Fruit fly (Drosophila melanogaster) whole organism, prepupa: ENCODE results near the gene CG13920.

Experiments used
- Blimp-1 ChIP-seq: fragments of 200-800 bp; sonication (Bioruptor generic); optimal IDR thresholded peaks from 3 replicates; lab custom pipeline; 2017; ENCODE audit warnings: missing biosample characterization, missing genetic modification characterization, mild to moderate bottlenecking, moderate library complexity, missing genetic modification reagents
- CG10631 ChIP-seq: fragments of 200-800 bp; sonication (Bioruptor generic); optimal IDR thresholded peaks from 2 replicates; lab custom pipeline; 2016; ENCODE audit warnings: missing biosample characterization, missing genetic modification characterization
- CG10669 ChIP-seq: fragments of 200-800 bp; sonication (Bioruptor generic); optimal IDR thresholded peaks from 3 replicates; lab custom pipeline; 2018; ENCODE audit warnings: missing biosample characterization, mild to moderate bottlenecking, missing genetic modification characterization, moderate library complexity
- CG11294 ChIP-seq: fragments of 200-800 bp; sonication (Bioruptor generic); IDR thresholded peaks from 2 replicates; pipeline ENCODE4 v1.3.6; 2022; ENCODE audit warnings: missing biosample characterization, missing genetic modification characterization
- CG11762 ChIP-seq: fragments of 200-800 bp; sonication (Bioruptor generic); optimal IDR thresholded peaks from 3 replicates; lab custom pipeline; 2016; ENCODE audit warnings: missing biosample characterization, missing genetic modification characterization; ENCODE audit not compliant: insufficient read depth
- CG11902 ChIP-seq: fragments of 200-800 bp; sonication (Bioruptor generic); optimal IDR thresholded peaks from 3 replicates; lab custom pipeline; 2016; ENCODE audit warnings: missing biosample characterization, missing genetic modification characterization
- CG15336 ChIP-seq: fragments of 200-800 bp; sonication (Bioruptor generic); IDR thresholded peaks from 2 replicates; pipeline ENCODE4 v1.3.6; 2022; ENCODE audit warnings: missing biosample characterization, missing genetic modification characterization
- CG16779 ChIP-seq: fragments of 200-800 bp; sonication (Bioruptor generic); optimal IDR thresholded peaks from 3 replicates; lab custom pipeline; 2017; ENCODE audit warnings: missing biosample characterization, mild to moderate bottlenecking, missing genetic modification characterization
- CG31627 ChIP-seq: fragments of 200-800 bp; sonication (Bioruptor generic); optimal IDR thresholded peaks from 3 replicates; lab custom pipeline; 2016; ENCODE audit warnings: missing biosample characterization, missing genetic modification characterization
- CG32006 ChIP-seq: fragments of 200-800 bp; sonication (Bioruptor generic); optimal IDR thresholded peaks from 3 replicates; lab custom pipeline; 2017; ENCODE audit warnings: missing biosample characterization, mild to moderate bottlenecking, missing genetic modification characterization
- CG34406 ChIP-seq: fragments of 200-800 bp; sonication (Bioruptor generic); optimal IDR thresholded peaks from 3 replicates; lab custom pipeline; 2016; ENCODE audit warnings: missing biosample characterization, missing genetic modification characterization
- CG3919 ChIP-seq: fragments of 200-800 bp; sonication (Bioruptor generic); optimal IDR thresholded peaks from 3 replicates; lab custom pipeline; 2016; ENCODE audit warnings: missing biosample characterization, missing genetic modification characterization
- CG4318 ChIP-seq: fragments of 200-800 bp; sonication (Bioruptor generic); optimal IDR thresholded peaks from 3 replicates; lab custom pipeline; 2017; ENCODE audit warnings: missing biosample characterization, mild to moderate bottlenecking, missing genetic modification characterization
- CG6163 ChIP-seq: fragments of 200-800 bp; sonication (Bioruptor generic); IDR thresholded peaks from 3 replicates; pipeline ENCODE4 v1.3.6; 2022; ENCODE audit warnings: missing biosample characterization, missing genetic modification characterization
- CG7368 ChIP-seq: fragments of 200-800 bp; sonication (Bioruptor generic); optimal IDR thresholded peaks from 3 replicates; lab custom pipeline; 2016; ENCODE audit warnings: missing biosample characterization, missing genetic modification characterization
- CG8119 ChIP-seq: fragments of 200-800 bp; sonication (Bioruptor generic); IDR thresholded peaks from 3 replicates; pipeline ENCODE4 v1.3.6; 2022; ENCODE audit warnings: missing biosample characterization, missing genetic modification characterization
- CG9139 ChIP-seq: fragments of 200-800 bp; sonication (Bioruptor generic); optimal IDR thresholded peaks from 3 replicates; lab custom pipeline; 2017; ENCODE audit warnings: missing biosample characterization, mild to moderate bottlenecking, missing genetic modification characterization
- Eip78C ChIP-seq: fragments of 200-800 bp; sonication (Bioruptor generic); peaks from one replicate; lab custom pipeline; 2016; ENCODE audit warnings: missing biosample characterization, missing genetic modification characterization
- Eip93F ChIP-seq: fragments of 200-800 bp; sonication (Bioruptor generic); optimal IDR thresholded peaks from 2 replicates; lab custom pipeline; 2016; ENCODE audit warnings: missing biosample characterization, mild to moderate bottlenecking, missing genetic modification characterization
- Ets21C ChIP-seq: fragments of 200-800 bp; sonication (Bioruptor generic); optimal IDR thresholded peaks from 3 replicates; lab custom pipeline; 2016; ENCODE audit warnings: missing biosample characterization, missing genetic modification characterization
- Ets96B ChIP-seq: fragments of 200-800 bp; optimal IDR thresholded peaks from 2 replicates; lab custom pipeline; 2019; ENCODE audit warnings: missing biosample characterization, mild to moderate bottlenecking, missing genetic modification characterization, moderate library complexity
- Gug ChIP-seq: fragments of 200-800 bp; sonication (Bioruptor generic); IDR thresholded peaks from 2 replicates; pipeline ENCODE4 v1.3.6; 2022; ENCODE audit warnings: missing biosample characterization, missing genetic modification characterization
- Hr38 ChIP-seq: sonication (Bioruptor generic); optimal IDR thresholded peaks from 2 replicates; lab custom pipeline; 2016; ENCODE audit warnings: missing biosample characterization, missing genetic modification characterization
- Hr39 ChIP-seq: fragments of 200-800 bp; sonication (Bioruptor generic); optimal IDR thresholded peaks from 2 replicates; lab custom pipeline; 2016; ENCODE audit warnings: missing biosample characterization, missing genetic modification characterization
- Lpt ChIP-seq: fragments of 200-800 bp; sonication (Bioruptor generic); optimal IDR thresholded peaks from 3 replicates; lab custom pipeline; 2016; ENCODE audit warnings: missing biosample characterization, missing genetic modification characterization
- Met ChIP-seq: fragments of 200-800 bp; sonication (Bioruptor generic); optimal IDR thresholded peaks from 3 replicates; lab custom pipeline; 2016; ENCODE audit warnings: missing biosample characterization, missing genetic modification characterization
- OdsH ChIP-seq: fragments of 200-800 bp; sonication (Bioruptor generic); optimal IDR thresholded peaks from 3 replicates; lab custom pipeline; 2016; ENCODE audit warnings: missing biosample characterization, missing genetic modification characterization
- Sox102F ChIP-seq: fragments of 200-800 bp; sonication (Bioruptor generic); optimal IDR thresholded peaks from 2 replicates; lab custom pipeline; 2016; ENCODE audit warnings: missing biosample characterization, mild to moderate bottlenecking, missing genetic modification characterization
- Sox14 ChIP-seq: fragments of 200-800 bp; sonication (Bioruptor generic); optimal IDR thresholded peaks from 3 replicates; lab custom pipeline; 2016; ENCODE audit warnings: missing biosample characterization, missing genetic modification characterization
- Sox15 ChIP-seq: fragments of 200-800 bp; sonication (Bioruptor generic); optimal IDR thresholded peaks from 3 replicates; lab custom pipeline; 2016; ENCODE audit warnings: missing biosample characterization, missing genetic modification characterization
- achi ChIP-seq: fragments of 200-800 bp; sonication (Bioruptor generic); optimal IDR thresholded peaks from 3 replicates; lab custom pipeline; 2016; ENCODE audit warnings: missing biosample characterization, missing genetic modification characterization
- dac ChIP-seq: fragments of 200-800 bp; sonication (Bioruptor generic); optimal IDR thresholded peaks from 2 replicates; lab custom pipeline; 2017; ENCODE audit warnings: missing biosample characterization, mild to moderate bottlenecking, missing genetic modification characterization
- dsx ChIP-seq: fragments of 200-800 bp; optimal IDR thresholded peaks from 3 replicates; lab custom pipeline; 2019; ENCODE audit warnings: missing biosample characterization, mild to moderate bottlenecking, missing genetic modification characterization, moderate library complexity; ENCODE audit not compliant: poor library complexity, severe bottlenecking
- eg ChIP-seq: fragments of 200-800 bp; sonication (Bioruptor generic); IDR thresholded peaks from 3 replicates; pipeline ENCODE4 v1.3.6; 2022; ENCODE audit warnings: missing biosample characterization, missing genetic modification characterization
- fd59A ChIP-seq: fragments of 200-800 bp; sonication (Bioruptor generic); optimal IDR thresholded peaks from 2 replicates; lab custom pipeline; 2017; ENCODE audit warnings: missing biosample characterization, mild to moderate bottlenecking, missing genetic modification characterization, missing genetic modification reagents
- fd85E ChIP-seq: fragments of 200-800 bp; sonication (Bioruptor generic); optimal IDR thresholded peaks from 3 replicates; lab custom pipeline; 2016; ENCODE audit warnings: missing biosample characterization, missing genetic modification characterization
- salr ChIP-seq, 2 experiments: fragments of 200-800 bp; sonication (Bioruptor generic); optimal IDR thresholded peaks; 3 replicates each; lab custom pipeline; 2016 to 2018; ENCODE audit warnings: missing biosample characterization in 2 of 2, missing genetic modification characterization in 2 of 2, mild to moderate bottlenecking in 1 of 2
- spab ChIP-seq: fragments of 200-800 bp; sonication (Bioruptor generic); optimal IDR thresholded peaks from 2 replicates; lab custom pipeline; 2017; ENCODE audit warnings: missing biosample characterization, mild to moderate bottlenecking, missing genetic modification characterization, missing genetic modification reagents
- ss ChIP-seq, 2 experiments: fragments of 200-800 bp; sonication (Bioruptor generic); optimal IDR thresholded peaks; 2 replicates in 1 of 2; 3 replicates in 1 of 2; lab custom pipeline; 2017 to 2018; ENCODE audit warnings: mild to moderate bottlenecking in 2 of 2, missing biosample characterization in 2 of 2, missing genetic modification characterization in 2 of 2, moderate library complexity in 1 of 2
- svp ChIP-seq: fragments of 200-800 bp; sonication (Bioruptor generic); peaks from one replicate; lab custom pipeline; 2016; ENCODE audit warnings: missing biosample characterization, missing genetic modification characterization
- topi ChIP-seq: fragments of 200-800 bp; sonication (Bioruptor generic); optimal IDR thresholded peaks from 3 replicates; lab custom pipeline; 2016; ENCODE audit warnings: missing biosample characterization, missing genetic modification characterization
- vri ChIP-seq: fragments of 200-800 bp; sonication (Bioruptor generic); optimal IDR thresholded peaks from 3 replicates; lab custom pipeline; 2016; ENCODE audit warnings: missing biosample characterization, mild to moderate bottlenecking, missing genetic modification characterization

The CG13920 gene

dm6 chr3L:1618116-1618727, 30.5 kb upstream of the CG13920 start, which contains the start of the genes CG13926, ABCB7 and CG33230 (continued):
- TF ChIP-seq CG15336 (GFP tag; lab: Robert Waterston, UW) = no peak
- TF ChIP-seq dsx = no peak
- TF ChIP-seq Blimp-1 (GFP tag; lab: Kevin White, UChicago) = no peak
- peak; percentile 77 for TF ChIP-seq vri (GFP tag; lab: Kevin White, UChicago)
- TF ChIP-seq CG3919 (GFP tag; lab: Kevin White, UChicago) = no peak
- no peak for TF ChIP-seq OdsH (GFP tag; lab: Kevin White, UChicago)
- TF ChIP-seq CG10669 (GFP tag; lab: Kevin White, UChicago) = no peak

- TF ChIP-seq svp (GFP tag; lab: Kevin White, UChicago) = peak; percentile 38
- no peak for TF ChIP-seq CG32006 (GFP tag; lab: Kevin White, UChicago)
- TF ChIP-seq fd59A (GFP tag; lab: Kevin White, UChicago) = no peak
Observed at dm6 chr3L:1626924-1627323, 21.8 kb upstream of the CG13920 start.

- no peak for TF ChIP-seq dac (GFP tag; lab: Kevin White, UChicago)
- TF ChIP-seq Hr38 (GFP tag; lab: Kevin White, UChicago) = no peak
- no peak for TF ChIP-seq vri (GFP tag; lab: Kevin White, UChicago)
- TF ChIP-seq svp (GFP tag; lab: Kevin White, UChicago) = peak; percentile 29
Observed at dm6 chr3L:1628176-1628866, 20.4 kb upstream of the CG13920 start, which contains the start of gene CG13928. Gene CG13928, minus strand, starts transcription at chr3L:1628377.

- no peak for TF ChIP-seq CG11762 (GFP tag; lab: Kevin White, UChicago)
- no peak for TF ChIP-seq eg (GFP tag; lab: Robert Waterston, UW)
- no peak for TF ChIP-seq CG16779 (tag; lab: Kevin White, UChicago)
- TF ChIP-seq CG11902 (GFP tag; lab: Kevin White, UChicago) = no peak
- no peak for TF ChIP-seq vri (GFP tag; lab: Kevin White, UChicago)
- TF ChIP-seq fd59A (GFP tag; lab: Kevin White, UChicago) = no peak
- no peak for TF ChIP-seq CG10631
- TF ChIP-seq CG6163 (GFP tag; lab: Robert Waterston, UW) = no peak
- TF ChIP-seq achi (GFP tag; lab: Kevin White, UChicago) = no peak
- peak; percentile 23 for TF ChIP-seq Ets21C
- TF ChIP-seq CG11294 (GFP tag; lab: Robert Waterston, UW) = no peak
- no peak for TF ChIP-seq CG4318 (GFP tag; lab: Kevin White, UChicago)
- 0 out of 3 replicates have a peak, but pooled peaks have one; percentile 28 for TF ChIP-seq CG8119
- no peak for TF ChIP-seq Eip78C (GFP tag; lab: Kevin White, UChicago)
- no peak for TF ChIP-seq Gug (GFP tag; lab: Robert Waterston, UW)
- peak; percentile 43 for TF ChIP-seq CG32006 (GFP tag; lab: Kevin White, UChicago)
- TF ChIP-seq Sox14 = no peak
- peak; percentile 17 for TF ChIP-seq CG31627 (GFP tag; lab: Kevin White, UChicago)
- no peak for TF ChIP-seq fd85E (GFP tag; lab: Kevin White, UChicago)
- no peak for TF ChIP-seq Ets96B (tag; lab: Kevin White, UChicago)
- TF ChIP-seq spab (GFP tag; lab: Kevin White, UChicago) = no peak
- peak; percentile 19 for TF ChIP-seq Sox102F (GFP tag; lab: Kevin White, UChicago)
- TF ChIP-seq CG15336 (GFP tag; lab: Robert Waterston, UW) = 0 out of 2 replicates have a peak, but pooled peaks have one; percentile 18
- TF ChIP-seq topi (GFP tag; lab: Kevin White, UChicago) = no peak
- TF ChIP-seq CG9139 (GFP tag; lab: Kevin White, UChicago) = no peak
- no peak for TF ChIP-seq salr (GFP tag; optimal IDR thresholded peaks at IDR 0.05; lab: Kevin White, UChicago)
- peak; percentile 37 for TF ChIP-seq Hr39 (GFP tag; lab: Kevin White, UChicago)
- TF ChIP-seq CG7368 (GFP tag; lab: Kevin White, UChicago) = no peak
- no peak for TF ChIP-seq Met (GFP tag; lab: Kevin White, UChicago)
- TF ChIP-seq Eip93F (GFP tag; lab: Kevin White, UChicago) = no peak
- TF ChIP-seq CG34406 (GFP tag; lab: Kevin White, UChicago) = no peak
- TF ChIP-seq Lpt (GFP tag; lab: Kevin White, UChicago) = no peak
- TF ChIP-seq Blimp-1 (GFP tag; lab: Kevin White, UChicago) = no peak
- TF ChIP-seq Sox15 = no peak
- TF ChIP-seq ss (GFP tag; optimal IDR thresholded peaks at IDR 0.05; lab: Kevin White, UChicago) = no peak
Observed at dm6 chr3L:1629064-1629777, 19.5 kb upstream of the CG13920 start, which contains the start of gene GC. Gene GC, minus strand, starts transcription at chr3L:1629301.
